Fruit fly (Drosophila melanogaster) whole organism, embryonic: Measurements from ENCODE around the gene XRCC1.

Experiments
- Adf1 ChIP-seq: fragments of 200-800 bp; sonication (Bioruptor generic); IDR thresholded peaks from 2 replicates; pipeline ENCODE4 v1.3.6; 2022; ENCODE audit warnings: missing biosample characterization, missing genetic modification characterization
- Atf6 ChIP-seq: fragments of 200-800 bp; sonication (Bioruptor generic); IDR thresholded peaks from 2 replicates; pipeline ENCODE4 v1.3.6; 2022; ENCODE audit warnings: missing biosample characterization, missing genetic modification characterization
- B-H1 ChIP-seq: fragments of 200-800 bp; sonication (Bioruptor generic); IDR thresholded peaks from 3 replicates; pipeline ENCODE4 v1.3.6; 2022; ENCODE audit warnings: missing biosample characterization, missing genetic modification characterization
- Bgb ChIP-seq: fragments of 200-800 bp; sonication (Bioruptor generic); IDR thresholded peaks from 2 replicates; pipeline ENCODE4 v1.3.6; 2022; ENCODE audit warnings: missing biosample characterization, missing genetic modification characterization; ENCODE audit not compliant: partially characterized antibody
- CG11695 ChIP-seq: fragments of 200-800 bp; sonication (Bioruptor generic); IDR thresholded peaks from 3 replicates; pipeline ENCODE4 v1.3.6; 2022; ENCODE audit warnings: missing biosample characterization, missing genetic modification characterization
- CG11723 ChIP-seq: fragments of 200-800 bp; sonication (Bioruptor generic); optimal IDR thresholded peaks from 2 replicates; lab custom pipeline; 2017; ENCODE audit warnings: missing biosample characterization, mild to moderate bottlenecking, missing genetic modification characterization
- CG12155 ChIP-seq: fragments of 200-800 bp; sonication (Bioruptor generic); optimal IDR thresholded peaks from 3 replicates; lab custom pipeline; 2016; ENCODE audit warnings: missing biosample characterization, missing genetic modification characterization
- CG15011 ChIP-seq: fragments of 200-800 bp; sonication (Bioruptor generic); optimal IDR thresholded peaks from 3 replicates; lab custom pipeline; 2018; ENCODE audit warnings: missing biosample characterization, mild to moderate bottlenecking, missing genetic modification characterization
- CG15479 ChIP-seq: fragments of 200-800 bp; sonication (Bioruptor generic); optimal IDR thresholded peaks from 3 replicates; lab custom pipeline; 2019; ENCODE audit warnings: missing biosample characterization, mild to moderate bottlenecking, missing genetic modification characterization, moderate library complexity
- CG17328 ChIP-seq: fragments of 200-800 bp; sonication (Bioruptor generic); IDR thresholded peaks from 2 replicates; pipeline ENCODE4 v1.3.6; 2022; ENCODE audit warnings: missing biosample characterization, missing genetic modification characterization
- CG18011 ChIP-seq: fragments of 200-800 bp; sonication (Bioruptor generic); optimal IDR thresholded peaks from 2 replicates; lab custom pipeline; 2017; ENCODE audit warnings: missing biosample characterization, missing genetic modification characterization, mild to moderate bottlenecking, moderate library complexity, missing genotype
- CG2199 ChIP-seq: fragments of 200-800 bp; sonication (Bioruptor generic); IDR thresholded peaks from 3 replicates; pipeline ENCODE4 v1.3.6; 2022; ENCODE audit warnings: missing biosample characterization, missing genetic modification characterization
- CG2202 ChIP-seq: fragments of 200-800 bp; sonication (Bioruptor generic); optimal IDR thresholded peaks from 2 replicates; lab custom pipeline; 2018; ENCODE audit warnings: missing biosample characterization, mild to moderate bottlenecking, missing genetic modification characterization
- CG6254 ChIP-seq: fragments of 200-800 bp; sonication (Bioruptor generic); optimal IDR thresholded peaks from 3 replicates; lab custom pipeline; 2017; ENCODE audit warnings: mild to moderate bottlenecking, missing biosample characterization, missing genetic modification reagents, missing genetic modification characterization
- CG6765 ChIP-seq: fragments of 200-800 bp; sonication (Bioruptor generic); optimal IDR thresholded peaks from 3 replicates; lab custom pipeline; 2017; ENCODE audit warnings: missing biosample characterization, mild to moderate bottlenecking, missing genetic modification characterization
- CG9727 ChIP-seq: fragments of 200-800 bp; sonication (Bioruptor generic); optimal IDR thresholded peaks from 3 replicates; lab custom pipeline; 2017; ENCODE audit warnings: missing biosample characterization, mild to moderate bottlenecking, missing genetic modification characterization
- CHES-1-like ChIP-seq: fragments of 200-800 bp; sonication (Bioruptor generic); optimal IDR thresholded peaks from 2 replicates; lab custom pipeline; 2016; ENCODE audit warnings: missing biosample characterization, missing genetic modification characterization
- Dbx ChIP-seq: fragments of 200-800 bp; sonication (Bioruptor generic); IDR thresholded peaks from 3 replicates; pipeline ENCODE4 v1.3.6; 2022; ENCODE audit warnings: missing biosample characterization, missing genetic modification characterization
- Dll ChIP-seq: fragments of 200-800 bp; sonication (Bioruptor generic); IDR thresholded peaks from 4 replicates; pipeline ENCODE4 v1.3.6; 2022; ENCODE audit warnings: missing biosample characterization, missing genetic modification characterization; ENCODE audit not compliant: partially characterized antibody
- Dp ChIP-seq: fragments of 200-800 bp; sonication (Bioruptor generic); optimal IDR thresholded peaks from 2 replicates; lab custom pipeline; 2018; ENCODE audit warnings: missing biosample characterization, mild to moderate bottlenecking, missing genetic modification characterization, moderate library complexity
- HLHmδ ChIP-seq: fragments of 200-800 bp; sonication (Bioruptor generic); optimal IDR thresholded peaks from 2 replicates; lab custom pipeline; 2018; ENCODE audit warnings: missing biosample characterization, mild to moderate bottlenecking, missing genetic modification characterization, moderate library complexity
- Kr ChIP-seq: fragments of 200-800 bp; sonication (Bioruptor generic); optimal IDR thresholded peaks from 2 replicates; lab custom pipeline; 2017; ENCODE audit warnings: missing biosample characterization, mild to moderate bottlenecking, missing genetic modification characterization
- MESR4 ChIP-seq: fragments of 200-800 bp; sonication (Bioruptor generic); optimal IDR thresholded peaks from 2 replicates; lab custom pipeline; 2018; ENCODE audit warnings: missing biosample characterization, mild to moderate bottlenecking, missing genetic modification characterization, moderate library complexity
- Max ChIP-seq: fragments of 200-800 bp; sonication (Bioruptor generic); optimal IDR thresholded peaks from 2 replicates; lab custom pipeline; 2016; ENCODE audit warnings: missing biosample characterization, mild to moderate bottlenecking, missing genetic modification characterization
- Med ChIP-seq: fragments of 200-800 bp; sonication (Bioruptor generic); peaks from one replicate; lab custom pipeline; 2016; ENCODE audit warnings: missing biosample characterization, missing genetic modification characterization, mild to moderate bottlenecking, inconsistent platforms, moderate library complexity
- Meics ChIP-seq: fragments of 200-800 bp; sonication (Bioruptor generic); optimal IDR thresholded peaks from 2 replicates; lab custom pipeline; 2017; ENCODE audit warnings: missing biosample characterization, mild to moderate bottlenecking, missing genetic modification characterization
- Nf-YA ChIP-seq: fragments of 200-800 bp; sonication (Bioruptor generic); IDR thresholded peaks from 2 replicates; pipeline ENCODE4 v1.3.6; 2022; ENCODE audit warnings: missing biosample characterization, missing genetic modification characterization
- Trl ChIP-seq, 3 experiments: fragments of >200 bp in 2 of 3; fragments of 200-800 bp in 1 of 3; sonication (Bioruptor generic) in 1 of 3; optimal IDR thresholded peaks; 2 replicates in 1 of 3; 3 replicates in 2 of 3; lab custom pipeline; 2016 to 2017; ENCODE audit warnings: missing biosample characterization in 1 of 3, missing genetic modification characterization in 1 of 3
- chm ChIP-seq: fragments of 200-800 bp; sonication (Bioruptor generic); IDR thresholded peaks from 2 replicates; pipeline ENCODE4 v1.3.6; 2022; ENCODE audit warnings: missing biosample characterization, missing genetic modification characterization
- emc ChIP-seq: fragments of 200-800 bp; sonication (Bioruptor generic); optimal IDR thresholded peaks from 2 replicates; lab custom pipeline; 2016; ENCODE audit warnings: missing biosample characterization, missing genetic modification characterization
- esg ChIP-seq: fragments of 200-800 bp; sonication (Bioruptor generic); conservative IDR thresholded peaks from 2 replicates; pipeline ENCODE4 v1.3.6; 2022; ENCODE audit warnings: missing biosample characterization, missing genetic modification characterization
- gcm2 ChIP-seq: fragments of 200-800 bp; sonication (Bioruptor generic); optimal IDR thresholded peaks from 2 replicates; lab custom pipeline; 2016; ENCODE audit warnings: missing biosample characterization, missing genetic modification characterization
- grn ChIP-seq: fragments of 200-800 bp; sonication (Bioruptor generic); optimal IDR thresholded peaks from 3 replicates; lab custom pipeline; 2017; ENCODE audit warnings: missing biosample characterization, missing genetic modification characterization
- lilli ChIP-seq: fragments of 200-800 bp; sonication (Bioruptor generic); optimal IDR thresholded peaks from 3 replicates; lab custom pipeline; 2016; ENCODE audit warnings: missing biosample characterization, missing genetic modification characterization
- mirr ChIP-seq: fragments of 200-800 bp; sonication (Bioruptor generic); optimal IDR thresholded peaks from 3 replicates; lab custom pipeline; 2018; ENCODE audit warnings: missing biosample characterization, mild to moderate bottlenecking, missing genetic modification characterization
- nom ChIP-seq: fragments of 200-800 bp; sonication (Bioruptor generic); optimal IDR thresholded peaks from 2 replicates; lab custom pipeline; 2017; ENCODE audit warnings: missing biosample characterization, missing genetic modification characterization, mild to moderate bottlenecking, moderate library complexity, missing genetic modification reagents
- onecut ChIP-seq: fragments of 200-800 bp; sonication (Bioruptor generic); IDR thresholded peaks from 2 replicates; pipeline ENCODE4 v1.3.6; 2022; ENCODE audit warnings: missing biosample characterization, missing genetic modification characterization
- phol ChIP-seq: fragments of 200-800 bp; sonication (Bioruptor generic); optimal IDR thresholded peaks from 3 replicates; lab custom pipeline; 2018; ENCODE audit warnings: missing biosample characterization, mild to moderate bottlenecking, missing genetic modification characterization, moderate library complexity
- pros ChIP-seq: fragments of 200-800 bp; sonication (Bioruptor generic); optimal IDR thresholded peaks from 3 replicates; lab custom pipeline; 2019; ENCODE audit warnings: missing biosample characterization, mild to moderate bottlenecking, missing genetic modification characterization, moderate library complexity
- sc ChIP-seq, 3 experiments: fragments of >200 bp in 2 of 3; fragments of 200-800 bp in 1 of 3; sonication (Bioruptor generic) in 1 of 3; optimal IDR thresholded peaks; 2 replicates in 2 of 3; 3 replicates in 1 of 3; lab custom pipeline; 2017; ENCODE audit warnings: mild to moderate bottlenecking in 1 of 3, missing biosample characterization in 1 of 3, missing genetic modification characterization in 1 of 3, missing genetic modification reagents in 1 of 3
- sim ChIP-seq: fragments of 200-800 bp; sonication (Bioruptor generic); IDR thresholded peaks from 2 replicates; pipeline ENCODE4 v1.3.6; 2022; ENCODE audit warnings: missing biosample characterization, missing genetic modification characterization
- slp2 ChIP-seq: fragments of 200-800 bp; sonication (Bioruptor generic); optimal IDR thresholded peaks from 2 replicates; lab custom pipeline; 2016; ENCODE audit warnings: missing biosample characterization, missing genetic modification characterization
- tup ChIP-seq: fragments of 200-800 bp; sonication (Bioruptor generic); optimal IDR thresholded peaks from 2 replicates; lab custom pipeline; 2016; ENCODE audit warnings: missing biosample characterization, mild to moderate bottlenecking, missing genetic modification characterization, moderate library complexity
- vvl ChIP-seq: fragments of 200-800 bp; sonication (Bioruptor generic); IDR thresholded peaks from 2 replicates; pipeline ENCODE4 v1.3.6; 2022; ENCODE audit warnings: missing biosample characterization, missing genetic modification characterization
- wek ChIP-seq: fragments of 200-800 bp; sonication (Bioruptor generic); optimal IDR thresholded peaks from 3 replicates; lab custom pipeline; 2018; ENCODE audit warnings: missing biosample characterization, mild to moderate bottlenecking, missing genetic modification characterization, moderate library complexity
- wor ChIP-seq: fragments of 200-800 bp; sonication (Bioruptor generic); IDR thresholded peaks from 2 replicates; pipeline ENCODE4 v1.3.6; 2022; ENCODE audit warnings: missing biosample characterization, missing genetic modification characterization

Gene XRCC1

dm6 chrX:5311838-5312339 lies 17.8 kb upstream of the XRCC1 start, which contains the start of the genes TrxT and dhd (continued):
- no peak for TF ChIP-seq B-H1 (GFP tag; lab: Robert Waterston, UW)
- peak; percentile 5 for TF ChIP-seq MESR4 (GFP tag; lab: Kevin White, UChicago)
- TF ChIP-seq Dp (GFP tag; lab: Kevin White, UChicago): peak; percentile 75
- peak; percentile 58 for TF ChIP-seq chm (GFP tag; lab: Robert Waterston, UW)
- no peak for TF ChIP-seq Kr (GFP tag; lab: Kevin White, UChicago)
- peak; percentile 37; the same call in 1 of the 2 replicates for TF ChIP-seq Adf1 (GFP tag; lab: Robert Waterston, UW)
- TF ChIP-seq slp2: peak; percentile 9
- TF ChIP-seq CG9727: peak; percentile 21
- TF ChIP-seq tup (GFP tag; lab: Kevin White, UChicago): no peak
- TF ChIP-seq grn (GFP tag; lab: Kevin White, UChicago): no peak
- peak; percentile 34 for TF ChIP-seq CG6254 (GFP tag; lab: Kevin White, UChicago)
- TF ChIP-seq CG15479: no peak
- TF ChIP-seq CG17328 (GFP tag; lab: Robert Waterston, UW): peak; percentile 64
- peak; percentile 87 for TF ChIP-seq vvl (GFP tag; lab: Robert Waterston, UW)
- no peak for TF ChIP-seq Nf-YA (GFP tag; lab: Robert Waterston, UW)
- TF ChIP-seq Dbx (GFP tag; lab: Robert Waterston, UW): 0 out of 3 replicates have a peak, but pooled peaks have one; percentile 51
- TF ChIP-seq emc (GFP tag; lab: Kevin White, UChicago): no peak
- peak; percentile 38 for TF ChIP-seq CHES-1-like (GFP tag; lab: Kevin White, UChicago)
- TF ChIP-seq Meics (GFP tag; lab: Kevin White, UChicago): peak; percentile 38
- no peak for TF ChIP-seq CG2202
- peak; percentile 62; the same call in 2 of the 4 replicates for TF ChIP-seq Dll
- peak; percentile 21 for TF ChIP-seq HLHmδ
- TF ChIP-seq sim (GFP tag; lab: Robert Waterston, UW): no peak
- peak; percentile 93 for TF ChIP-seq Med (GFP tag; lab: Kevin White, UChicago)
- no peak for TF ChIP-seq CG15011 (GFP tag; lab: Kevin White, UChicago)
- no peak for TF ChIP-seq wor
- TF ChIP-seq wek (GFP tag; lab: Kevin White, UChicago): no peak
- no peak for TF ChIP-seq pros
- TF ChIP-seq gcm2: no peak
- no peak for TF ChIP-seq CG11723 (GFP tag; lab: Kevin White, UChicago)
- TF ChIP-seq lilli (GFP tag; lab: Kevin White, UChicago): no peak
- peak; percentile 25 for TF ChIP-seq mirr
- TF ChIP-seq CG6765 (GFP tag; lab: Kevin White, UChicago): peak; percentile 36
- TF ChIP-seq Bgb: peak; percentile 68
- no peak for TF ChIP-seq Trl (optimal IDR thresholded peaks at IDR 0.05; lab: Kevin White, UChicago)
- no peak for TF ChIP-seq Trl (GFP tag; optimal IDR thresholded peaks at IDR 0.05; lab: Kevin White, UChicago)

dm6 chrX:5312958-5313357 lies 16.7 kb upstream of the XRCC1 start, which contains the start of gene CG4198:
Gene CG4198 (plus strand): TSS chrX:5313258.
- TF ChIP-seq nom (GFP tag; lab: Kevin White, UChicago) (no peak), CG2199 (GFP tag; lab: Robert Waterston, UW) (no peak), Max (no peak), CG12155 (GFP tag; lab: Kevin White, UChicago) (no peak), onecut (GFP tag; lab: Robert Waterston, UW) (no peak), Atf6 (GFP tag; lab: Robert Waterston, UW) (no peak), phol (tag; lab: Kevin White, UChicago) (no peak), esg (GFP tag; lab: Robert Waterston, UW) (no peak), CG11695 (GFP tag; lab: Robert Waterston, UW) (no peak), sc (optimal IDR thresholded peaks at IDR 0.05; lab: Kevin White, UChicago) (no peak), sc (GFP tag; optimal IDR thresholded peaks at IDR 0.05; lab: Kevin White, UChicago) (no peak), Adf1 (GFP tag; lab: Robert Waterston, UW) (no peak), CG18011 (GFP tag; lab: Kevin White, UChicago) (no peak)
